Fruit fly (Drosophila melanogaster) whole organism, embryonic: Measurements from ENCODE around the gene Root.
A peak's percentile ranks its signal among the peaks of the same experiment; 100 is the strongest.

Experiments
- Ada2b ChIP-seq: fragments of 200-800 bp; sonication (Bioruptor generic); IDR thresholded peaks from 2 replicates; pipeline ENCODE4 v1.3.6; 2022; ENCODE audit warnings: missing biosample characterization, missing genetic modification characterization
- Blimp-1 ChIP-seq: fragments of 200-800 bp; sonication (Bioruptor generic); optimal IDR thresholded peaks from 3 replicates; lab custom pipeline; 2018; ENCODE audit warnings: missing biosample characterization, missing genetic modification characterization, mild to moderate bottlenecking, moderate library complexity, missing genetic modification reagents
- CG11723 ChIP-seq: fragments of 200-800 bp; sonication (Bioruptor generic); optimal IDR thresholded peaks from 2 replicates; lab custom pipeline; 2017; ENCODE audit warnings: missing biosample characterization, mild to moderate bottlenecking, missing genetic modification characterization
- CG12391 ChIP-seq: fragments of 200-800 bp; sonication (Bioruptor generic); optimal IDR thresholded peaks from 3 replicates; lab custom pipeline; 2018; ENCODE audit warnings: missing biosample characterization, mild to moderate bottlenecking, missing genetic modification characterization, moderate library complexity
- CG12769 ChIP-seq: fragments of 200-800 bp; sonication (Bioruptor generic); optimal IDR thresholded peaks from 2 replicates; lab custom pipeline; 2019; ENCODE audit warnings: missing biosample characterization, mild to moderate bottlenecking, missing genetic modification characterization, moderate library complexity
- CG1603 ChIP-seq: fragments of 200-800 bp; sonication (Bioruptor generic); optimal IDR thresholded peaks from 2 replicates; lab custom pipeline; 2019; ENCODE audit warnings: missing biosample characterization, mild to moderate bottlenecking, missing genetic modification characterization, moderate library complexity
- CG17359 ChIP-seq: fragments of 200-800 bp; sonication (Bioruptor generic); optimal IDR thresholded peaks from 3 replicates; lab custom pipeline; 2018; ENCODE audit warnings: missing biosample characterization, mild to moderate bottlenecking, missing genetic modification characterization, moderate library complexity
- CG18599 ChIP-seq: fragments of 200-800 bp; sonication (Bioruptor generic); optimal IDR thresholded peaks from 3 replicates; lab custom pipeline; 2017; ENCODE audit warnings: missing biosample characterization, missing genetic modification characterization, mild to moderate bottlenecking, moderate library complexity, missing genetic modification reagents
- CG2678 ChIP-seq: fragments of 200-800 bp; sonication (Bioruptor generic); optimal IDR thresholded peaks from 3 replicates; lab custom pipeline; 2019; ENCODE audit warnings: missing biosample characterization, mild to moderate bottlenecking, missing genetic modification characterization, moderate library complexity
- CG31365 ChIP-seq: fragments of 200-800 bp; sonication (Bioruptor generic); optimal IDR thresholded peaks from 2 replicates; lab custom pipeline; 2018; ENCODE audit warnings: missing biosample characterization, mild to moderate bottlenecking, missing genetic modification characterization
- CG32772 ChIP-seq: fragments of 200-800 bp; sonication (Bioruptor generic); IDR thresholded peaks from 2 replicates; pipeline ENCODE4 v1.3.6; 2022; ENCODE audit warnings: missing biosample characterization, missing genetic modification characterization
- CG34224 ChIP-seq: fragments of 200-800 bp; sonication (Bioruptor generic); IDR thresholded peaks from 3 replicates; pipeline ENCODE4 v1.3.6; 2022; ENCODE audit warnings: missing biosample characterization, missing genetic modification characterization; ENCODE audit not compliant: partially characterized antibody
- CG3838 ChIP-seq: fragments of 200-800 bp; sonication (Bioruptor generic); optimal IDR thresholded peaks from 3 replicates; lab custom pipeline; 2016; ENCODE audit warnings: missing biosample characterization, missing genetic modification characterization
- CG4282 ChIP-seq: fragments of 200-800 bp; sonication (Bioruptor generic); optimal IDR thresholded peaks from 2 replicates; lab custom pipeline; 2016; ENCODE audit warnings: missing biosample characterization, missing genetic modification characterization
- CG5180 ChIP-seq: fragments of 200-800 bp; sonication (Bioruptor generic); optimal IDR thresholded peaks from 3 replicates; lab custom pipeline; 2017; ENCODE audit warnings: missing biosample characterization, missing genetic modification characterization, mild to moderate bottlenecking, moderate library complexity, missing genetic modification reagents
- CG5245 ChIP-seq: fragments of 200-800 bp; sonication (Bioruptor generic); optimal IDR thresholded peaks from 3 replicates; lab custom pipeline; 2016; ENCODE audit warnings: missing biosample characterization, missing genetic modification characterization
- CG6654 ChIP-seq: fragments of 200-800 bp; sonication (Bioruptor generic); optimal IDR thresholded peaks from 2 replicates; lab custom pipeline; 2017; ENCODE audit warnings: missing biosample characterization, mild to moderate bottlenecking, missing genetic modification characterization
- CG8089 ChIP-seq: fragments of 200-800 bp; sonication (Bioruptor generic); optimal IDR thresholded peaks from 3 replicates; lab custom pipeline; 2016; ENCODE audit warnings: missing biosample characterization, missing genetic modification characterization
- CHES-1-like ChIP-seq: fragments of 200-800 bp; sonication (Bioruptor generic); optimal IDR thresholded peaks from 2 replicates; lab custom pipeline; 2016; ENCODE audit warnings: missing biosample characterization, missing genetic modification characterization
- CTCF ChIP-seq: fragments of 200-800 bp; sonication (Bioruptor generic); optimal IDR thresholded peaks from 2 replicates; lab custom pipeline; 2017; ENCODE audit warnings: missing biosample characterization, mild to moderate bottlenecking, missing genetic modification characterization, moderate library complexity
- Camta ChIP-seq: fragments of 200-800 bp; sonication (Bioruptor generic); optimal IDR thresholded peaks from 2 replicates; lab custom pipeline; 2016; ENCODE audit warnings: missing biosample characterization, missing genetic modification characterization
- D19B ChIP-seq: fragments of 200-800 bp; sonication (Bioruptor generic); optimal IDR thresholded peaks from 2 replicates; lab custom pipeline; 2017; ENCODE audit warnings: missing biosample characterization, mild to moderate bottlenecking, missing genetic modification characterization
- Dll ChIP-seq: fragments of 200-800 bp; sonication (Bioruptor generic); IDR thresholded peaks from 4 replicates; pipeline ENCODE4 v1.3.6; 2022; ENCODE audit warnings: missing biosample characterization, missing genetic modification characterization; ENCODE audit not compliant: partially characterized antibody
- Doc2 ChIP-seq: fragments of 200-800 bp; sonication (Bioruptor generic); IDR thresholded peaks from 2 replicates; pipeline ENCODE4 v1.3.6; 2022; ENCODE audit warnings: missing biosample characterization, missing genetic modification characterization
- Dp ChIP-seq: fragments of 200-800 bp; sonication (Bioruptor generic); optimal IDR thresholded peaks from 2 replicates; lab custom pipeline; 2018; ENCODE audit warnings: missing biosample characterization, mild to moderate bottlenecking, missing genetic modification characterization, moderate library complexity
- Ets97D ChIP-seq: fragments of 200-800 bp; sonication (Bioruptor generic); optimal IDR thresholded peaks from 3 replicates; lab custom pipeline; 2016; ENCODE audit warnings: missing biosample characterization, missing genetic modification characterization
- Fer3 ChIP-seq: fragments of 200-800 bp; sonication (Bioruptor generic); optimal IDR thresholded peaks from 2 replicates; lab custom pipeline; 2018; ENCODE audit warnings: missing biosample characterization, mild to moderate bottlenecking, missing genetic modification characterization, moderate library complexity
- HLHmδ ChIP-seq: fragments of 200-800 bp; sonication (Bioruptor generic); optimal IDR thresholded peaks from 2 replicates; lab custom pipeline; 2018; ENCODE audit warnings: missing biosample characterization, mild to moderate bottlenecking, missing genetic modification characterization, moderate library complexity
- Hand ChIP-seq: fragments of 200-800 bp; sonication (Bioruptor generic); optimal IDR thresholded peaks from 2 replicates; lab custom pipeline; 2017; ENCODE audit warnings: mild to moderate bottlenecking, missing biosample characterization, missing genetic modification reagents, missing genetic modification characterization
- Hey ChIP-seq: fragments of 200-800 bp; sonication (Bioruptor generic); optimal IDR thresholded peaks from 3 replicates; lab custom pipeline; 2018; ENCODE audit warnings: missing biosample characterization, mild to moderate bottlenecking, missing genetic modification characterization
- Mad ChIP-seq: fragments of 200-800 bp; sonication (Bioruptor generic); optimal IDR thresholded peaks from 2 replicates; lab custom pipeline; 2016; ENCODE audit warnings: missing biosample characterization, missing genetic modification characterization
- Nf-YC ChIP-seq: fragments of 200-800 bp; optimal IDR thresholded peaks from 3 replicates; lab custom pipeline; 2019; ENCODE audit warnings: missing biosample characterization, mild to moderate bottlenecking, missing genetic modification characterization, moderate library complexity
- Trl ChIP-seq, 3 experiments: fragments of >200 bp in 2 of 3; fragments of 200-800 bp in 1 of 3; sonication (Bioruptor generic) in 1 of 3; optimal IDR thresholded peaks; 2 replicates in 1 of 3; 3 replicates in 2 of 3; lab custom pipeline; 2016 to 2017; ENCODE audit warnings: missing biosample characterization in 1 of 3, missing genetic modification characterization in 1 of 3
- Xbp1 ChIP-seq: fragments of 200-800 bp; sonication (Bioruptor generic); optimal IDR thresholded peaks from 3 replicates; lab custom pipeline; 2016; ENCODE audit warnings: missing biosample characterization, mild to moderate bottlenecking, missing genetic modification characterization
- br ChIP-seq: fragments of >200 bp; optimal IDR thresholded peaks from 2 replicates; lab custom pipeline; 2017
- btn ChIP-seq: fragments of 200-800 bp; sonication (Bioruptor generic); optimal IDR thresholded peaks from 2 replicates; lab custom pipeline; 2016; ENCODE audit warnings: missing biosample characterization, missing genetic modification characterization
- da ChIP-seq: fragments of 200-800 bp; sonication (Bioruptor generic); optimal IDR thresholded peaks from 2 replicates; lab custom pipeline; 2016; ENCODE audit warnings: missing biosample characterization, missing genetic modification characterization
- eve ChIP-seq, 2 experiments: fragments of >200 bp; optimal IDR thresholded peaks; 2 replicates each; lab custom pipeline; 2017; ENCODE audit warnings: missing biosample characterization in 2 of 2, missing genetic modification characterization in 2 of 2
- gro ChIP-seq: fragments of 200-800 bp; sonication (Bioruptor generic); optimal IDR thresholded peaks from 2 replicates; lab custom pipeline; 2016; ENCODE audit warnings: missing biosample characterization, missing genetic modification characterization
- hbn ChIP-seq: fragments of 200-800 bp; sonication (Bioruptor generic); IDR thresholded peaks from 2 replicates; pipeline ENCODE4 v1.3.6; 2022; ENCODE audit warnings: missing biosample characterization, missing genetic modification characterization; ENCODE audit not compliant: partially characterized antibody
- hth ChIP-seq: fragments of >200 bp; optimal IDR thresholded peaks from 2 replicates; lab custom pipeline; 2017; ENCODE audit warnings: inconsistent platforms
- lmd ChIP-seq: fragments of 200-800 bp; sonication (Bioruptor generic); IDR thresholded peaks from 2 replicates; pipeline ENCODE4 v1.3.6; 2022; ENCODE audit warnings: missing biosample characterization, missing genetic modification characterization
- onecut ChIP-seq: fragments of 200-800 bp; sonication (Bioruptor generic); IDR thresholded peaks from 2 replicates; pipeline ENCODE4 v1.3.6; 2022; ENCODE audit warnings: missing biosample characterization, missing genetic modification characterization
- pnt ChIP-seq: fragments of 200-800 bp; sonication (Bioruptor generic); optimal IDR thresholded peaks from 3 replicates; lab custom pipeline; 2016; ENCODE audit warnings: missing biosample characterization, missing genetic modification characterization
- ro ChIP-seq: fragments of 200-800 bp; sonication (Bioruptor generic); IDR thresholded peaks from 2 replicates; pipeline ENCODE4 v1.3.6; 2022; ENCODE audit warnings: missing biosample characterization, missing genetic modification characterization
- row ChIP-seq: fragments of 200-800 bp; sonication (Bioruptor generic); IDR thresholded peaks from 3 replicates; pipeline ENCODE4 v1.3.6; 2022; ENCODE audit warnings: missing biosample characterization, missing genetic modification characterization
- sens ChIP-seq: fragments of 200-800 bp; sonication (Bioruptor generic); peaks from one replicate; lab custom pipeline; 2016; ENCODE audit warnings: missing biosample characterization, missing genetic modification characterization
- slbo ChIP-seq: fragments of 200-800 bp; sonication (Bioruptor generic); IDR thresholded peaks from 2 replicates; pipeline ENCODE4 v1.3.6; 2022; ENCODE audit warnings: missing biosample characterization, missing genetic modification characterization
- slou ChIP-seq: fragments of 200-800 bp; sonication (Bioruptor generic); optimal IDR thresholded peaks from 3 replicates; lab custom pipeline; 2016; ENCODE audit warnings: missing biosample characterization, missing genetic modification characterization
- sqz ChIP-seq: fragments of 200-800 bp; sonication (Bioruptor generic); optimal IDR thresholded peaks from 3 replicates; lab custom pipeline; 2018; ENCODE audit warnings: missing biosample characterization, mild to moderate bottlenecking, missing genetic modification characterization
- sr ChIP-seq: fragments of 200-800 bp; sonication (Bioruptor generic); IDR thresholded peaks from 3 replicates; pipeline ENCODE4 v1.3.6; 2022; ENCODE audit warnings: missing biosample characterization, missing genetic modification characterization
- trh ChIP-seq: fragments of 200-800 bp; sonication (Bioruptor generic); optimal IDR thresholded peaks from 2 replicates; lab custom pipeline; 2016; ENCODE audit warnings: missing biosample characterization, missing genetic modification characterization
- ttk ChIP-seq: fragments of 200-800 bp; sonication (Bioruptor generic); IDR thresholded peaks from 2 replicates; pipeline ENCODE4 v2.1.2; 2022; ENCODE audit warnings: missing biosample characterization, missing genetic modification characterization

The Root gene

dm6 chr3R:24100717-24101116 lies 12.4 kb upstream of the Root start (continued):
- TF ChIP-seq sr (GFP tag; lab: Robert Waterston, UW) = no peak
- TF ChIP-seq Fer3 (tag; lab: Kevin White, UChicago) = peak; percentile 3
- no peak for TF ChIP-seq slou (GFP tag; lab: Kevin White, UChicago)
- TF ChIP-seq Nf-YC = no peak
- TF ChIP-seq Hey (tag; lab: Kevin White, UChicago) = no peak
- no peak for TF ChIP-seq eve (GFP tag; optimal IDR thresholded peaks at IDR 0.05; lab: Kevin White, UChicago)
- TF ChIP-seq CG5245 (GFP tag; lab: Kevin White, UChicago) = no peak
- no peak for TF ChIP-seq Hand (GFP tag; lab: Kevin White, UChicago)
- TF ChIP-seq ttk (GFP tag; lab: Robert Waterston, UW) = no peak
- TF ChIP-seq CG11723 (GFP tag; lab: Kevin White, UChicago) = no peak
- TF ChIP-seq Doc2 = no peak
- TF ChIP-seq CG18599 (GFP tag; lab: Kevin White, UChicago) = no peak
- TF ChIP-seq hbn (GFP tag; lab: Robert Waterston, UW) = no peak
- TF ChIP-seq D19B (GFP tag; lab: Kevin White, UChicago) = peak; percentile 94
- peak; percentile 71 for TF ChIP-seq slbo (GFP tag; lab: Robert Waterston, UW)
- TF ChIP-seq CG12769 (tag; lab: Kevin White, UChicago) = peak; percentile 31
- TF ChIP-seq CHES-1-like (GFP tag; lab: Kevin White, UChicago) = no peak
- no peak for TF ChIP-seq Dll (GFP tag; lab: Robert Waterston, UW)
- no peak for TF ChIP-seq hth
- no peak for TF ChIP-seq trh
- TF ChIP-seq CG3838 (GFP tag; lab: Kevin White, UChicago) = no peak
- no peak for TF ChIP-seq Trl (optimal IDR thresholded peaks at IDR 0.05; lab: Kevin White, UChicago)
- TF ChIP-seq Trl (GFP tag; optimal IDR thresholded peaks at IDR 0.05; lab: Kevin White, UChicago) = no peak
- 0 out of 2 replicates have a peak, but pooled peaks have one; percentile 18 for TF ChIP-seq CG32772 (GFP tag; lab: Robert Waterston, UW)
- no peak for TF ChIP-seq ro (GFP tag; lab: Robert Waterston, UW)
- TF ChIP-seq HLHmδ = no peak
- TF ChIP-seq Ada2b = peak; percentile 53
- no peak for TF ChIP-seq br (lab: Kevin White, UChicago)
- TF ChIP-seq CG8089 (GFP tag; lab: Kevin White, UChicago) = no peak
- peak; percentile 9 for TF ChIP-seq CG12391
- peak; percentile 52 for TF ChIP-seq gro (GFP tag; lab: Kevin White, UChicago)
- TF ChIP-seq sens = peak; percentile 76
- no peak for TF ChIP-seq CG31365
- TF ChIP-seq CG2678 (tag; lab: Kevin White, UChicago) = peak; percentile 28
- no peak for TF ChIP-seq Ets97D (GFP tag; lab: Kevin White, UChicago)
- no peak for TF ChIP-seq CTCF (GFP tag; lab: Kevin White, UChicago)
- TF ChIP-seq sqz (GFP tag; lab: Kevin White, UChicago) = no peak
- no peak for TF ChIP-seq CG1603 (tag; lab: Kevin White, UChicago)
- TF ChIP-seq lmd (GFP tag; lab: Robert Waterston, UW) = peak; percentile 34; the same call in 1 of the 2 replicates
- peak; percentile 43 for TF ChIP-seq CG17359 (tag; lab: Kevin White, UChicago)
- peak; percentile 2 for TF ChIP-seq Blimp-1 (GFP tag; lab: Kevin White, UChicago)
- no peak for TF ChIP-seq CG6654 (GFP tag; lab: Kevin White, UChicago)
- no peak for TF ChIP-seq CG34224 (GFP tag; lab: Robert Waterston, UW)
- peak; percentile 46 for TF ChIP-seq Xbp1
- no peak for TF ChIP-seq pnt (GFP tag; lab: Kevin White, UChicago)
- no peak for TF ChIP-seq CG4282 (GFP tag; lab: Kevin White, UChicago)
- TF ChIP-seq onecut (GFP tag; lab: Robert Waterston, UW) = no peak
- no peak for TF ChIP-seq da (GFP tag; lab: Kevin White, UChicago)
- TF ChIP-seq btn (GFP tag; lab: Kevin White, UChicago) = no peak
- TF ChIP-seq row = peak; percentile 69
- TF ChIP-seq Mad (GFP tag; lab: Kevin White, UChicago) = no peak
- TF ChIP-seq Dp (GFP tag; lab: Kevin White, UChicago) = no peak
- no peak for TF ChIP-seq Camta (GFP tag; lab: Kevin White, UChicago)
- no peak for TF ChIP-seq CG5180 (GFP tag; lab: Kevin White, UChicago)
